Fruit fly (Drosophila melanogaster) whole organism: ENCODE data around the gene PH4alphaSG1.

Experiments used
- CG8478 ChIP-seq: fragments of >200 bp; optimal IDR thresholded peaks from 2 replicates; lab custom pipeline; 2018; ENCODE audit warnings: inconsistent platforms
- Dll ChIP-seq: fragments of >200 bp; optimal IDR thresholded peaks from 2 replicates; lab custom pipeline; 2017
- EcR ChIP-seq, 2 experiments: fragments of >200 bp; optimal IDR thresholded peaks; 2 replicates each; lab custom pipeline; 2017; ENCODE audit warnings: missing biosample characterization in 2 of 2, missing genetic modification characterization in 2 of 2, missing genetic modification reagents in 2 of 2
- pan ChIP-seq: fragments of >200 bp; optimal IDR thresholded peaks from 2 replicates; lab custom pipeline; 2017
- psq ChIP-seq: fragments of >200 bp; optimal IDR thresholded peaks from 2 replicates; lab custom pipeline; 2017
- usp ChIP-seq: fragments of >200 bp; optimal IDR thresholded peaks from 2 replicates; lab custom pipeline; 2017; ENCODE audit warnings: missing biosample characterization, missing genetic modification characterization, mixed read lengths

The PH4alphaSG1 gene

dm6 chr3R:30487828-30488227, 17.6 kb downstream of the PH4alphaSG1 start, which contains the start of gene Jon99Fii:
Gene Jon99Fii (minus strand): TSS chr3R:30487928.
- TF ChIP-seq CG8478 (lab: Kevin White, UChicago) (no peak), psq (lab: Kevin White, UChicago) (no peak), Dll (lab: Kevin White, UChicago) (no peak), usp (GFP tag; lab: Kevin White, UChicago) (no peak), pan (no peak)

dm6 chr3R:30476367-30476766, 29.1 kb downstream of the PH4alphaSG1 start, which contains the start of gene spdo:
Gene spdo (plus strand): TSS chr3R:30476684.
- TF ChIP-seq psq (lab: Kevin White, UChicago) = no peak
- no peak for TF ChIP-seq pan
- no peak for TF ChIP-seq EcR (GFP tag; optimal IDR thresholded peaks at IDR 0.05; lab: Kevin White, UChicago)
- TF ChIP-seq CG8478 (lab: Kevin White, UChicago) = no peak
- TF ChIP-seq usp (GFP tag; lab: Kevin White, UChicago) = no peak
- no peak for TF ChIP-seq Dll (lab: Kevin White, UChicago)

dm6 chr3R:30475910-30476309, 29.6 kb downstream of the PH4alphaSG1 start:
- no peak for TF ChIP-seq CG8478 (lab: Kevin White, UChicago)
- peak; percentile 19 for TF ChIP-seq pan
- TF ChIP-seq psq (lab: Kevin White, UChicago) = no peak
- no peak for TF ChIP-seq Dll (lab: Kevin White, UChicago)

dm6 chr3R:30474667-30475213, 30.7 kb downstream of the PH4alphaSG1 start:
- TF ChIP-seq CG8478 (lab: Kevin White, UChicago) (no peak), psq (lab: Kevin White, UChicago) (no peak), EcR (GFP tag; optimal IDR thresholded peaks at IDR 0.05; lab: Kevin White, UChicago) (no peak), pan (no peak), Dll (lab: Kevin White, UChicago) (no peak), usp (GFP tag; lab: Kevin White, UChicago) (no peak)

DNA sequence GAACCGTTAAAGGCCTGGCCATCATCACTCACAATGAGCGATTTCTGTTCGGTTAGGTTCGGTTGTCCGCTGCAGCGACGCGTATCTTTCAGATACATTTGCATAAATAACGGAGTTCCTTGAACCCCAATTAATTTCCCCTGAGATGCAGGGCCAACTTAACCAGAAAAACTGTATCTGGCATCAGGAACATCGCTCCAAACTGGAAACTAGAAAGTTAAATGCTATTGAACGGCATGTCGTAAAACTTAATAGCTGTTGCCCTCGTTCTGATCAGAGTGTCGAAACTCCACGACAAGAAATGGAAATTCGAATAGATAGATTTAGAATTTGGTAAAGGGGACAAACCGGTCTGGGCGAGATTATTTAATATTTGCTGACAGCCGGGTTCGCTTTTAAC, 33.1 kb downstream of the PH4alphaSG1 start:
- TF ChIP-seq Dll (lab: Kevin White, UChicago) (no peak), CG8478 (lab: Kevin White, UChicago) (no peak), psq (lab: Kevin White, UChicago) (no peak), EcR (GFP tag; optimal IDR thresholded peaks at IDR 0.05; lab: Kevin White, UChicago) (no peak), pan (no peak), usp (GFP tag; lab: Kevin White, UChicago) (no peak)

DNA sequence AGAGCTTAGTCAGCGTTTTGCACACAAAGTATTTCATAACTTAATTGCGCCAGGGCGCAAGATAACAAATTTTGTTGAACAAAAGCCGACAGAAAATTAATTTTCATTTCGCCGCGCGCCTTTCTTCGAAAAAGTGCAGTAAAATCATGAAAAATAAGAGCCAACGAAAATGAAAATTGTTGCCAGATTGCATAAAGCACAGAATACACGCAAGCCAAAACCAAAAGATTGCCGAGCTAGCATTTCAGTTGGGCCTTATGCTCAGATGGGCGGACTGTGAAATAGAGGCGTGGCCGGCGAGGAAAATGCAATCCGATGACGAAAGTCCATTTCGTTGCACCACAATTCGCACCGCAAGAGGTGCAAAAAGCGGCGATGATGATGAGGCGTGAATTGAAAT, 34.8 kb downstream of the PH4alphaSG1 start:
- TF ChIP-seq CG8478 (lab: Kevin White, UChicago) (no peak), Dll (lab: Kevin White, UChicago) (no peak), EcR (GFP tag; optimal IDR thresholded peaks at IDR 0.05; lab: Kevin White, UChicago) (no peak), psq (lab: Kevin White, UChicago) (no peak), pan (no peak), usp (GFP tag; lab: Kevin White, UChicago) (no peak)

DNA sequence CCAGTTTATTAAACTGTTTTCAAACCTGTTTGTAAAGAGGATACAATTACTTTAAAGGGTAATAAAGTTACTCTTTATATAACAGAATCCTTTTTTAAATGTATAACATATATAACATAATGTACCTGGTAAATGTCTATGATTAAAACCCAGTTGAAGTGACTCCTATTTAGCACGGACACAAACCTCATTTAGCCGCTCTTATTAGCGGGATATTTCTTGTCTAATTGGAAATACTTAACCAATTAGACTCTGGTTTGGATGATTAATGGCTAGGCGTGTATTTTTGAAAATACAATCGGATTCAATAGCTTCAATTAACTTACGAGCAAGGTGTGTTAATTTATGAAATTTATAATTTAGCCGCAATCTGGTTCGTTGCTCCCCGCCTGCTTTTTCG, 38.4 kb downstream of the PH4alphaSG1 start:
- TF ChIP-seq CG8478 (lab: Kevin White, UChicago) (no peak), usp (GFP tag; lab: Kevin White, UChicago) (no peak), Dll (lab: Kevin White, UChicago) (no peak), pan (no peak), psq (lab: Kevin White, UChicago) (no peak), EcR (GFP tag; optimal IDR thresholded peaks at IDR 0.05; lab: Kevin White, UChicago) (no peak)

DNA sequence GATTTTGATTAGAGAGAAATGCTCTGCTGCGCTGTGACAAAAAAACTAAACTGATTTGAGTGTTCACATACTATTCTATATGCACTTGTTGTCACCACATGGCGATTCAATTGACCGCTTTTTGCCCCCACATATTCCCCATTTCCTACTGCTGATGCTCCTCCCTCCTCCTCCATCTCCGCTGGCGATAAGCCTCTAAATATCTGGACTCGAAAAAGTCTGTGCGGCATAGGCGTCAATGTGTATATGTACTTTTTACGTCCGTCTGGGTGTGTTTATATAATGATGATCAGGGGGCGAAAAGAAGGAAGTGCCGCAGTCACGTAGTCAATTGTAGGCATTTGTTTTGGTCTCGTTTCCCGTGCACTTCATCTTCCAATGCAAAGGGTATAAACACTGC, 38.9 kb downstream of the PH4alphaSG1 start:
- no peak for TF ChIP-seq CG8478 (lab: Kevin White, UChicago)
- TF ChIP-seq pan = no peak
- TF ChIP-seq usp (GFP tag; lab: Kevin White, UChicago) = no peak
- no peak for TF ChIP-seq Dll (lab: Kevin White, UChicago)
- no peak for TF ChIP-seq EcR (GFP tag; optimal IDR thresholded peaks at IDR 0.05; lab: Kevin White, UChicago)
- no peak for TF ChIP-seq psq (lab: Kevin White, UChicago)

DNA sequence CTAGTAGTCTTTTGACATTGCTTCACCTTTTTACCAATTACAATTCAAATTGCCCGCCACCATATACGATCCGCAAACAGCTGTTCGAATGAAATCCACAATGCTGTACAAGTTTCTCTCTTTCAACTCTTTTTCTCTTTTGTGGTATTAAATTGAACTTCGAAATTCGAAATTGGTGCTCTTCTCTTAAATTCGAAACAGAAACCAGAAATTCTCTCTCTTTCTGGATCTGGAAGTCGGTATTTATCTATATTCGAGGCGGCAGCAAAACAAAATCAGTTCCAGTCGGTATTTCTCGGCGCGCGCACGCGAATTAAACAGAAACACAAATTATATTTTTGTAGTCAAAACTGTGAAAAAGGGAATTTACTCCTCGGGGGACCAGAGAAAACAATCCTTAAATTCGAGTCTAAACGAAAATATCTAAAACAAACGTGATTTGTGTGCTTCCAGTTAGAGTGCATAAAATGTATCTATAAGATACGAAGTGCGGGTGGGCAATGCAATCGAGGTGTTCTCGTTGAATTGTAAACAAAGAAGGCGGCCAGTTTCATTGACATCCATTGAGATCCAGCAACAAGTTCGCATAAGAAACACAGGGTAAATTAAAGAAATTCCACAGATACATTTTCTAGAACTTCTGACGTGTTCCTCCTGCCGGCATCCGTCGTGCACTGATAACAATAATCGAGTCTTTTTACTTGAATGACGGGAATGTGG, 39.5 kb downstream of the PH4alphaSG1 start, which contains the start of gene PH4alphaEFB:
PH4alphaEFB (plus strand) TSS at position 276 of the 720 bp plus-strand sequence.
- TF ChIP-seq Dll (lab: Kevin White, UChicago) (no peak), EcR (GFP tag; optimal IDR thresholded peaks at IDR 0.05; lab: Kevin White, UChicago) (no peak), psq (lab: Kevin White, UChicago) (no peak), CG8478 (lab: Kevin White, UChicago) (no peak), pan (no peak), usp (GFP tag; lab: Kevin White, UChicago) (no peak)

- TF ChIP-seq EcR (GFP tag; optimal IDR thresholded peaks at IDR 0.05; lab: Kevin White, UChicago) (no peak), psq (lab: Kevin White, UChicago) (no peak), Dll (lab: Kevin White, UChicago) (no peak), pan (no peak), CG8478 (lab: Kevin White, UChicago) (no peak)
Measured at dm6 chr3R:30464244-30464643, 41.2 kb downstream of the PH4alphaSG1 start.

dm6 chr3R:30461608-30462243, 43.7 kb downstream of the PH4alphaSG1 start:
- TF ChIP-seq CG8478 (lab: Kevin White, UChicago) (no peak), psq (lab: Kevin White, UChicago) (no peak), usp (GFP tag; lab: Kevin White, UChicago) (no peak), pan (no peak), Dll (lab: Kevin White, UChicago) (no peak), EcR (GFP tag; optimal IDR thresholded peaks at IDR 0.05; lab: Kevin White, UChicago) (no peak)
